Worm (Caenorhabditis elegans): ENCODE measurements around the gene pyp-1.
A peak's percentile ranks its signal among the peaks of the same experiment; 100 is the strongest.

Gene pyp-1

ce11 chrIV:9998487-9999218 lies at the start of gene pyp-1:
pyp-1 (minus strand) TSS chrIV:9998925.
- no peak for TF ChIP-seq D1046.2 (GFP tag; IDR thresholded peaks at IDR 0.05)
- TF ChIP-seq nhr-102 (tag; optimal IDR thresholded peaks at IDR 0.05): no peak
- TF ChIP-seq ceh-32 (tag; optimal IDR thresholded peaks at IDR 0.05; ENCODE audit: poor library complexity): no peak
- TF ChIP-seq unc-62 (GFP tag; optimal IDR thresholded peaks at IDR 0.05 in 1 of 2): no peak
- TF ChIP-seq unc-62 (tag; optimal IDR thresholded peaks at IDR 0.05): no peak
- no peak for TF ChIP-seq nhr-48 (tag; optimal IDR thresholded peaks at IDR 0.05)
- TF ChIP-seq Y105C5A.15 (GFP tag; IDR thresholded peaks at IDR 0.05): no peak
- no peak for TF ChIP-seq zfp-2 (tag; optimal IDR thresholded peaks at IDR 0.05)
- 0 out of 2 replicates have a peak, but pooled peaks have one; percentile 20 for TF ChIP-seq Y48G9A.11 (GFP tag; IDR thresholded peaks at IDR 0.05)
- no peak for TF ChIP-seq saeg-2 (GFP tag; IDR thresholded peaks at IDR 0.05)
- TF ChIP-seq spr-1 (tag; optimal IDR thresholded peaks at IDR 0.05): no peak
- TF ChIP-seq dpl-1 (GFP tag; optimal IDR thresholded peaks at IDR 0.05): peak; percentile 5
- no peak for TF ChIP-seq nhr-42 (GFP tag; IDR thresholded peaks at IDR 0.05)
- TF ChIP-seq gei-8 (GFP tag; optimal IDR thresholded peaks at IDR 0.05): no peak
- 0 out of 2 replicates have a peak, but pooled peaks have one; percentile 4 for TF ChIP-seq arid-1 (GFP tag; conservative IDR thresholded peaks at IDR 0.05)
- TF ChIP-seq mdl-1 (tag; optimal IDR thresholded peaks at IDR 0.05): peak in 1 of 2 experiments; percentile 32
- TF ChIP-seq ZK546.5 (tag; optimal IDR thresholded peaks at IDR 0.05): no peak
- TF ChIP-seq mes-2 (tag; optimal IDR thresholded peaks at IDR 0.05; ENCODE audit: poor library complexity, severe bottlenecking): peak; percentile 40
- TF ChIP-seq pha-4 (GFP tag; IDR thresholded peaks at IDR 0.05): no peak
- TF ChIP-seq pha-4 (tag; optimal IDR thresholded peaks at IDR 0.05): peak; percentile 48
- peak in 1 of 2 experiments; percentile 68 for TF ChIP-seq daf-16 (GFP tag; optimal IDR thresholded peaks at IDR 0.05)
- peak; percentile 92 for TF ChIP-seq daf-16 (tag; optimal IDR thresholded peaks at IDR 0.05)
- no peak for TF ChIP-seq tra-1 (GFP tag; IDR thresholded peaks at IDR 0.05)
- TF ChIP-seq nhr-77 (tag; optimal IDR thresholded peaks at IDR 0.05): no peak
- peak; percentile 30 for TF ChIP-seq nhr-11 (tag; optimal IDR thresholded peaks at IDR 0.05)
- TF ChIP-seq nhr-25 (tag; optimal IDR thresholded peaks at IDR 0.05; ENCODE audit: borderline replicate concordance, insufficient read depth): no peak
- TF ChIP-seq T26A8.4 (GFP tag; IDR thresholded peaks at IDR 0.05): no peak
- peak; percentile 42 for TF ChIP-seq lin-38 (GFP tag; IDR thresholded peaks at IDR 0.05)
- no peak for TF ChIP-seq ztf-7 (tag; optimal IDR thresholded peaks at IDR 0.05)
- TF ChIP-seq lin-1 (GFP tag; IDR thresholded peaks at IDR 0.05): no peak
- peak; percentile 67 for TF ChIP-seq hlh-11 (tag; optimal IDR thresholded peaks at IDR 0.05)
- TF ChIP-seq dve-1 (tag; optimal IDR thresholded peaks at IDR 0.05; ENCODE audit: insufficient read depth): peak; percentile 74
- TF ChIP-seq snpc-1.2 (GFP tag; IDR thresholded peaks at IDR 0.05): 0 out of 2 replicates have a peak, but pooled peaks have one; percentile 37
- TF ChIP-seq mdt-29 (GFP tag; IDR thresholded peaks at IDR 0.05): 0 out of 2 replicates have a peak, but pooled peaks have one; percentile 12
- TF ChIP-seq pqm-1 (tag; optimal IDR thresholded peaks at IDR 0.05): peak; percentile 6
- TF ChIP-seq snpc-4 (tag; optimal IDR thresholded peaks at IDR 0.05): no peak
- TF ChIP-seq hlh-30 (tag; optimal IDR thresholded peaks at IDR 0.05; ENCODE audit: insufficient read depth): peak; percentile 30
- TF ChIP-seq lin-15B (tag; optimal IDR thresholded peaks at IDR 0.05): no peak
- TF ChIP-seq hif-1 (tag; optimal IDR thresholded peaks at IDR 0.05): peak in 1 of 2 experiments; percentile 13
- peak; percentile 9 for TF ChIP-seq mep-1 (tag; optimal IDR thresholded peaks at IDR 0.05)
- TF ChIP-seq lsy-2 (tag; optimal IDR thresholded peaks at IDR 0.05): peak in 1 of 2 experiments; percentile 57
- TF ChIP-seq attf-4 (tag; optimal IDR thresholded peaks at IDR 0.05): no peak
- TF ChIP-seq unc-130 (GFP tag; optimal IDR thresholded peaks at IDR 0.05): peak; percentile 9
- peak; percentile 67 for TF ChIP-seq nhr-28 (tag; optimal IDR thresholded peaks at IDR 0.05)
- no peak for TF ChIP-seq egl-27 (tag; optimal IDR thresholded peaks at IDR 0.05)
